Worm (Caenorhabditis elegans): ENCODE measurements around the gene E04F6.6.

The E04F6.6 gene

ce11 chrII:7174843-7175242, 24.5 kb downstream of the E04F6.6 start, which contains the start of gene glc-4:
TSS of gene glc-4 (minus strand) at chrII:7174943.
- no peak for TF ChIP-seq cnd-1 (tag; optimal IDR thresholded peaks at IDR 0.05)
- no peak for TF ChIP-seq mls-2 (tag; optimal IDR thresholded peaks at IDR 0.05)
- no peak for TF ChIP-seq unc-39 (tag; optimal IDR thresholded peaks at IDR 0.05)
- TF ChIP-seq ceh-83 (GFP tag; optimal IDR thresholded peaks at IDR 0.05), result no peak
- TF ChIP-seq nhr-76 (tag; optimal IDR thresholded peaks at IDR 0.05), result no peak
- no peak for TF ChIP-seq lin-13 (tag; optimal IDR thresholded peaks at IDR 0.05)
- TF ChIP-seq unc-62 (GFP tag; optimal IDR thresholded peaks at IDR 0.05), result no peak
- no peak for TF ChIP-seq mab-5 (tag; optimal IDR thresholded peaks at IDR 0.05)
- no peak for TF ChIP-seq hlh-1 (tag; optimal IDR thresholded peaks at IDR 0.05)
- no peak for TF ChIP-seq blmp-1 (tag; optimal IDR thresholded peaks at IDR 0.05)
- no peak for TF ChIP-seq nhr-12 (tag; optimal IDR thresholded peaks at IDR 0.05)
- no peak for TF ChIP-seq ces-1 (GFP tag; optimal IDR thresholded peaks at IDR 0.05)
- no peak for TF ChIP-seq mep-1 (tag; optimal IDR thresholded peaks at IDR 0.05)
- no peak for TF ChIP-seq sem-2 (GFP tag; optimal IDR thresholded peaks at IDR 0.05)
- no peak for TF ChIP-seq lsy-2 (tag; optimal IDR thresholded peaks at IDR 0.05)
- no peak for TF ChIP-seq bed-3 (GFP tag; optimal IDR thresholded peaks at IDR 0.05)
- TF ChIP-seq drap-1 (GFP tag; optimal IDR thresholded peaks at IDR 0.05), result no peak
- TF ChIP-seq tbx-8 (GFP tag; optimal IDR thresholded peaks at IDR 0.05), result no peak
- TF ChIP-seq unc-120 (tag; optimal IDR thresholded peaks at IDR 0.05; ENCODE audit: poor library complexity, severe bottlenecking), result no peak

- TF ChIP-seq nhr-76 (tag; optimal IDR thresholded peaks at IDR 0.05), result no peak
- no peak for TF ChIP-seq sem-2 (GFP tag; optimal IDR thresholded peaks at IDR 0.05)
These were observed 27.9 kb downstream of the E04F6.6 start, which contains the start of gene dyf-13 for ce11 chrII:7171305-7171998. TSS of gene dyf-13 (minus strand) at chrII:7171355.

- TF ChIP-seq cnd-1 (tag; optimal IDR thresholded peaks at IDR 0.05) (no peak), ham-2 (GFP tag; optimal IDR thresholded peaks at IDR 0.05) (no peak), nhr-76 (tag; optimal IDR thresholded peaks at IDR 0.05) (no peak), unc-120 (tag; optimal IDR thresholded peaks at IDR 0.05; ENCODE audit: poor library complexity, severe bottlenecking) (no peak), ceh-43 (GFP tag; optimal IDR thresholded peaks at IDR 0.05) (no peak), ztf-11 (tag; optimal IDR thresholded peaks at IDR 0.05) (no peak)
These were observed 30.7 kb downstream of the E04F6.6 start, which contains the start of gene col-36 for ce11 chrII:7168712-7169111. TSS of gene col-36 (minus strand) at chrII:7168812.

ce11 chrII:7166768-7167167, 32.6 kb downstream of the E04F6.6 start:
- no peak for TF ChIP-seq sem-2 (GFP tag; optimal IDR thresholded peaks at IDR 0.05)
- TF ChIP-seq unc-62 (GFP tag; optimal IDR thresholded peaks at IDR 0.05), result no peak
- no peak for TF ChIP-seq unc-120 (tag; optimal IDR thresholded peaks at IDR 0.05; ENCODE audit: poor library complexity, severe bottlenecking)
- TF ChIP-seq mls-2 (tag; optimal IDR thresholded peaks at IDR 0.05), result no peak
- TF ChIP-seq flh-1 (GFP tag; optimal IDR thresholded peaks at IDR 0.05), result no peak
- TF ChIP-seq cnd-1 (tag; optimal IDR thresholded peaks at IDR 0.05), result no peak
- no peak for TF ChIP-seq lin-13 (tag; optimal IDR thresholded peaks at IDR 0.05)

- TF ChIP-seq zip-8 (tag; optimal IDR thresholded peaks at IDR 0.05) (no peak), ces-1 (GFP tag; optimal IDR thresholded peaks at IDR 0.05) (no peak), nhr-12 (tag; optimal IDR thresholded peaks at IDR 0.05) (no peak), snpc-4 (tag; optimal IDR thresholded peaks at IDR 0.05) (no peak), ceh-39 (tag; optimal IDR thresholded peaks at IDR 0.05) (no peak), nhr-237 (tag; optimal IDR thresholded peaks at IDR 0.05) (no peak), lin-13 (tag; optimal IDR thresholded peaks at IDR 0.05) (no peak), ceh-43 (GFP tag; optimal IDR thresholded peaks at IDR 0.05) (no peak), nhr-2 (tag; optimal IDR thresholded peaks at IDR 0.05) (no peak), blmp-1 (tag; optimal IDR thresholded peaks at IDR 0.05) (no peak), sptf-1 (tag; optimal IDR thresholded peaks at IDR 0.05) (no peak), mab-5 (tag; optimal IDR thresholded peaks at IDR 0.05) (no peak), elt-3 (tag; optimal IDR thresholded peaks at IDR 0.05) (no peak), elt-1 (tag; optimal IDR thresholded peaks at IDR 0.05; ENCODE audit: borderline replicate concordance, insufficient read depth) (no peak), cnd-1 (tag; optimal IDR thresholded peaks at IDR 0.05) (no peak), ceh-83 (GFP tag; optimal IDR thresholded peaks at IDR 0.05) (no peak), mls-2 (tag; optimal IDR thresholded peaks at IDR 0.05) (no peak), nhr-76 (tag; optimal IDR thresholded peaks at IDR 0.05) (no peak), ham-2 (GFP tag; optimal IDR thresholded peaks at IDR 0.05) (no peak), unc-120 (tag; optimal IDR thresholded peaks at IDR 0.05; ENCODE audit: poor library complexity, severe bottlenecking) (no peak)
These were observed 33.6 kb downstream of the E04F6.6 start, which contains the start of gene mfsd-13.2 for ce11 chrII:7165749-7166148. TSS of gene mfsd-13.2 (minus strand) at chrII:7165849.

All from whole organism, mixed stage, embryonic.